Fruit fly (Drosophila melanogaster) whole organism, prepupa: Measurements from ENCODE around the gene rsh.
A peak's percentile ranks its signal among the peaks of the same experiment; 100 is the strongest.

Experiments
- CG10631 ChIP-seq: fragments of 200-800 bp; sonication (Bioruptor generic); optimal IDR thresholded peaks from 2 replicates; lab custom pipeline; 2016; ENCODE audit warnings: missing biosample characterization, missing genetic modification characterization
- CG11762 ChIP-seq: fragments of 200-800 bp; sonication (Bioruptor generic); optimal IDR thresholded peaks from 3 replicates; lab custom pipeline; 2016; ENCODE audit warnings: missing biosample characterization, missing genetic modification characterization; ENCODE audit not compliant: insufficient read depth
- CG16779 ChIP-seq: fragments of 200-800 bp; sonication (Bioruptor generic); optimal IDR thresholded peaks from 3 replicates; lab custom pipeline; 2017; ENCODE audit warnings: missing biosample characterization, mild to moderate bottlenecking, missing genetic modification characterization
- CG34406 ChIP-seq: fragments of 200-800 bp; sonication (Bioruptor generic); optimal IDR thresholded peaks from 3 replicates; lab custom pipeline; 2016; ENCODE audit warnings: missing biosample characterization, missing genetic modification characterization
- CG6163 ChIP-seq: fragments of 200-800 bp; sonication (Bioruptor generic); IDR thresholded peaks from 3 replicates; pipeline ENCODE4 v1.3.6; 2022; ENCODE audit warnings: missing biosample characterization, missing genetic modification characterization
- CG6276 ChIP-seq: fragments of 200-800 bp; sonication (Bioruptor generic); optimal IDR thresholded peaks from 2 replicates; lab custom pipeline; 2017; ENCODE audit warnings: missing biosample characterization, mild to moderate bottlenecking, missing genetic modification characterization
- CG8632 ChIP-seq: fragments of 200-800 bp; sonication (Bioruptor generic); optimal IDR thresholded peaks from 3 replicates; lab custom pipeline; 2016; ENCODE audit warnings: missing biosample characterization, missing genetic modification characterization
- Eip78C ChIP-seq: fragments of 200-800 bp; sonication (Bioruptor generic); peaks from one replicate; lab custom pipeline; 2016; ENCODE audit warnings: missing biosample characterization, missing genetic modification characterization
- Ets96B ChIP-seq: fragments of 200-800 bp; optimal IDR thresholded peaks from 2 replicates; lab custom pipeline; 2019; ENCODE audit warnings: missing biosample characterization, mild to moderate bottlenecking, missing genetic modification characterization, moderate library complexity
- Lpt ChIP-seq: fragments of 200-800 bp; sonication (Bioruptor generic); optimal IDR thresholded peaks from 3 replicates; lab custom pipeline; 2016; ENCODE audit warnings: missing biosample characterization, missing genetic modification characterization
- OdsH ChIP-seq: fragments of 200-800 bp; sonication (Bioruptor generic); optimal IDR thresholded peaks from 3 replicates; lab custom pipeline; 2016; ENCODE audit warnings: missing biosample characterization, missing genetic modification characterization
- Sox102F ChIP-seq: fragments of 200-800 bp; sonication (Bioruptor generic); optimal IDR thresholded peaks from 2 replicates; lab custom pipeline; 2016; ENCODE audit warnings: missing biosample characterization, mild to moderate bottlenecking, missing genetic modification characterization
- Sox15 ChIP-seq: fragments of 200-800 bp; sonication (Bioruptor generic); optimal IDR thresholded peaks from 3 replicates; lab custom pipeline; 2016; ENCODE audit warnings: missing biosample characterization, missing genetic modification characterization
- achi ChIP-seq: fragments of 200-800 bp; sonication (Bioruptor generic); optimal IDR thresholded peaks from 3 replicates; lab custom pipeline; 2016; ENCODE audit warnings: missing biosample characterization, missing genetic modification characterization
- acj6 ChIP-seq: fragments of 200-800 bp; sonication (Bioruptor generic); optimal IDR thresholded peaks from 3 replicates; lab custom pipeline; 2016; ENCODE audit warnings: missing biosample characterization, missing genetic modification characterization
- cyc ChIP-seq: fragments of 200-800 bp; sonication (Bioruptor generic); optimal IDR thresholded peaks from 3 replicates; lab custom pipeline; 2016; ENCODE audit warnings: missing biosample characterization, missing genetic modification characterization
- dac ChIP-seq: fragments of 200-800 bp; sonication (Bioruptor generic); optimal IDR thresholded peaks from 2 replicates; lab custom pipeline; 2017; ENCODE audit warnings: missing biosample characterization, mild to moderate bottlenecking, missing genetic modification characterization
- dsx ChIP-seq: fragments of 200-800 bp; optimal IDR thresholded peaks from 3 replicates; lab custom pipeline; 2019; ENCODE audit warnings: missing biosample characterization, mild to moderate bottlenecking, missing genetic modification characterization, moderate library complexity; ENCODE audit not compliant: poor library complexity, severe bottlenecking
- esn ChIP-seq: fragments of 200-800 bp; sonication (Bioruptor generic); optimal IDR thresholded peaks from 2 replicates; lab custom pipeline; 2016; ENCODE audit warnings: missing biosample characterization, mild to moderate bottlenecking, missing genetic modification characterization, moderate library complexity
- fd85E ChIP-seq: fragments of 200-800 bp; sonication (Bioruptor generic); optimal IDR thresholded peaks from 3 replicates; lab custom pipeline; 2016; ENCODE audit warnings: missing biosample characterization, missing genetic modification characterization
- pdm3 ChIP-seq: fragments of 200-800 bp; sonication (Bioruptor generic); optimal IDR thresholded peaks from 3 replicates; lab custom pipeline; 2016; ENCODE audit warnings: missing biosample characterization, missing genetic modification characterization
- spab ChIP-seq: fragments of 200-800 bp; sonication (Bioruptor generic); optimal IDR thresholded peaks from 2 replicates; lab custom pipeline; 2017; ENCODE audit warnings: missing biosample characterization, mild to moderate bottlenecking, missing genetic modification characterization, missing genetic modification reagents
- ss ChIP-seq, 2 experiments: fragments of 200-800 bp; sonication (Bioruptor generic); optimal IDR thresholded peaks; 2 replicates in 1 of 2; 3 replicates in 1 of 2; lab custom pipeline; 2017 to 2018; ENCODE audit warnings: mild to moderate bottlenecking in 2 of 2, missing biosample characterization in 2 of 2, missing genetic modification characterization in 2 of 2, moderate library complexity in 1 of 2
- vri ChIP-seq: fragments of 200-800 bp; sonication (Bioruptor generic); optimal IDR thresholded peaks from 3 replicates; lab custom pipeline; 2016; ENCODE audit warnings: missing biosample characterization, mild to moderate bottlenecking, missing genetic modification characterization

The rsh gene

dm6 chrX:13127973-13128749, 139.7 kb downstream of the rsh start (continued):
- no peak for TF ChIP-seq dac (GFP tag; lab: Kevin White, UChicago)
- peak; percentile 56 for TF ChIP-seq CG34406 (GFP tag; lab: Kevin White, UChicago)
- peak; percentile 42 for TF ChIP-seq vri (GFP tag; lab: Kevin White, UChicago)
- TF ChIP-seq acj6 = peak; percentile 46
- TF ChIP-seq ss (GFP tag; optimal IDR thresholded peaks at IDR 0.05; lab: Kevin White, UChicago) = peak in 1 of 2 experiments; percentile 28
- peak; percentile 80 for TF ChIP-seq CG6163
- TF ChIP-seq pdm3 (GFP tag; lab: Kevin White, UChicago) = peak; percentile 72
- TF ChIP-seq Eip78C (GFP tag; lab: Kevin White, UChicago) = peak; percentile 90
- peak; percentile 16 for TF ChIP-seq CG6276 (GFP tag; lab: Kevin White, UChicago)
- TF ChIP-seq dsx (GFP tag; lab: Kevin White, UChicago) = peak; percentile 2
- no peak for TF ChIP-seq CG16779 (tag; lab: Kevin White, UChicago)
- TF ChIP-seq spab (GFP tag; lab: Kevin White, UChicago) = peak; percentile 24
- TF ChIP-seq fd85E (GFP tag; lab: Kevin White, UChicago) = no peak
- peak; percentile 47 for TF ChIP-seq Lpt
- peak; percentile 45 for TF ChIP-seq Sox102F
- peak; percentile 55 for TF ChIP-seq cyc (GFP tag; lab: Kevin White, UChicago)
- peak; percentile 62 for TF ChIP-seq OdsH
- TF ChIP-seq Sox15 = peak; percentile 50
- peak; percentile 63 for TF ChIP-seq CG10631
- peak; percentile 58 for TF ChIP-seq achi (GFP tag; lab: Kevin White, UChicago)
- TF ChIP-seq CG11762 (GFP tag; lab: Kevin White, UChicago) = peak; percentile 33
- TF ChIP-seq CG8632 (GFP tag; lab: Kevin White, UChicago) = peak; percentile 55
- peak; percentile 65 for TF ChIP-seq esn
- TF ChIP-seq Ets96B (tag; lab: Kevin White, UChicago) = peak; percentile 23
